Worm (Caenorhabditis elegans): ENCODE results near the gene gst-14.

ce11 chrII:13638576-13638975 lies 22.7 kb upstream of the gst-14 start:
- TF ChIP-seq ztf-4 (tag; optimal IDR thresholded peaks at IDR 0.05) (no peak), nhr-23 (tag; optimal IDR thresholded peaks at IDR 0.05) (no peak), ztf-11 (tag; optimal IDR thresholded peaks at IDR 0.05) (no peak), nhr-237 (tag; optimal IDR thresholded peaks at IDR 0.05) (no peak), lsy-2 (tag; optimal IDR thresholded peaks at IDR 0.05) (peak in 1 of 2 experiments; percentile 39), elt-1 (tag; optimal IDR thresholded peaks at IDR 0.05) (peak; percentile 53), elt-3 (tag; optimal IDR thresholded peaks at IDR 0.05) (no peak)

All from whole organism, L2 larva.